Worm (Caenorhabditis elegans): ENCODE results near the gene Y105C5A.8.
A peak's percentile ranks its signal among the peaks of the same experiment; 100 is the strongest.

DNA sequence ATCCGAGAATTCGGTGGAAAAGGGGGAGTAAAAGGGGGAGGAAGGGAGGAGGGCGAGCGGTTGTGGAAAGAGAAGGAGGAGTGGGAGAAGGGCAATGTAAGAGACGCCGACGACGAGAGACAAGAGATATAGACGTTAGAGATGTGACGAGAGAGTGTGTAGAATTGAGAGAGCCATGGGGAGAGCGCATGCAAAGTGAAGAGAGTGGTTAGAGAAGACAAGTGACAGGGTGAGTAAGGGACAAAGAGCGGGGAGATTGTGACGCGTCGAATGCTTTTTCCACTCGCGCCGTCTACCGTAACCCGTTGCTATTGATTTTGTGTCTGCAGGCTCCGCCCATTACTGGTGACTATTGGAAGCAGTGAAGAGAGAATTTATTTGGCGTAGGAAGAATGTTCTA lies 46.1 kb downstream of the Y105C5A.8 start:
- TF ChIP-seq nhr-12 (tag; optimal IDR thresholded peaks at IDR 0.05), result no peak
- no peak for TF ChIP-seq blmp-1 (tag; optimal IDR thresholded peaks at IDR 0.05)
- TF ChIP-seq nhr-76 (tag; optimal IDR thresholded peaks at IDR 0.05), result no peak
- no peak for TF ChIP-seq snpc-4 (tag; optimal IDR thresholded peaks at IDR 0.05)
- TF ChIP-seq pha-4 (tag; optimal IDR thresholded peaks at IDR 0.05), result peak; percentile 89
- TF ChIP-seq unc-120 (tag; optimal IDR thresholded peaks at IDR 0.05; ENCODE audit: poor library complexity, severe bottlenecking), result no peak
- peak; percentile 89 for TF ChIP-seq ces-1 (GFP tag; optimal IDR thresholded peaks at IDR 0.05)
- TF ChIP-seq ztf-11 (tag; optimal IDR thresholded peaks at IDR 0.05), result peak; percentile 25
- TF ChIP-seq mep-1 (tag; optimal IDR thresholded peaks at IDR 0.05), result peak; percentile 43
- TF ChIP-seq elt-3 (tag; optimal IDR thresholded peaks at IDR 0.05), result peak; percentile 81
- TF ChIP-seq lsy-2 (tag; optimal IDR thresholded peaks at IDR 0.05), result peak; percentile 97
- peak; percentile 36 for TF ChIP-seq mab-5 (tag; optimal IDR thresholded peaks at IDR 0.05)
- no peak for TF ChIP-seq unc-39 (tag; optimal IDR thresholded peaks at IDR 0.05)
- TF ChIP-seq unc-62 (GFP tag; optimal IDR thresholded peaks at IDR 0.05), result peak; percentile 93
